Worm (Caenorhabditis elegans): ENCODE measurements around the gene Y66C5A.1.

- TF ChIP-seq ama-1 (optimal IDR thresholded peaks at IDR 0.05) (no peak), ceh-36 (tag; optimal IDR thresholded peaks at IDR 0.05) (no peak), pes-1 (GFP tag; IDR thresholded peaks at IDR 0.05) (no peak), tbx-37 (GFP tag; conservative IDR thresholded peaks at IDR 0.05) (no peak), sea-1 (GFP tag; conservative IDR thresholded peaks at IDR 0.05) (no peak), scrt-1 (GFP tag; IDR thresholded peaks at IDR 0.05) (no peak), ets-7 (tag; optimal IDR thresholded peaks at IDR 0.05) (no peak), F13C5.2 (tag; optimal IDR thresholded peaks at IDR 0.05) (no peak), flt-1 (GFP tag; IDR thresholded peaks at IDR 0.05) (no peak), tra-4 (tag; optimal IDR thresholded peaks at IDR 0.05) (no peak), tbx-11 (GFP tag; IDR thresholded peaks at IDR 0.05) (no peak)
Measured at ce11 chrX:14465593-14465992, 10.3 kb upstream of the Y66C5A.1 start, which contains the start of gene M163.22.

Measured in whole organism, early embryonic.